Fruit fly (Drosophila melanogaster) whole organism: ENCODE measurements around the gene Josd.

Experiments
- pan ChIP-seq: fragments of >200 bp; optimal IDR thresholded peaks from 2 replicates; lab custom pipeline; 2017
- usp ChIP-seq: fragments of >200 bp; optimal IDR thresholded peaks from 2 replicates; lab custom pipeline; 2017; ENCODE audit warnings: missing biosample characterization, missing genetic modification characterization, mixed read lengths

- TF ChIP-seq pan (lab: Kevin White, UChicago) (no peak), usp (GFP tag; lab: Kevin White, UChicago) (no peak)
Observed at dm6 chrX:6219227-6219626, 41.7 kb upstream of the Josd start, which contains the start of gene Btnd.
